Worm (Caenorhabditis elegans): Measurements from ENCODE around the gene W09H1.4.

ce11 chrII:13145204-13145603, 38.1 kb upstream of the W09H1.4 start, which contains the start of gene mltn-1:
- TF ChIP-seq R02D3.7 (tag; optimal IDR thresholded peaks at IDR 0.05): no peak
- TF ChIP-seq unc-55 (GFP tag; optimal IDR thresholded peaks at IDR 0.05): no peak
